Fruit fly (Drosophila melanogaster) whole organism, embryonic: ENCODE measurements around the gene Rgl.

Experiments
- BEAF-32 ChIP-seq: fragments of 200-800 bp; sonication (Bioruptor generic); optimal IDR thresholded peaks from 3 replicates; lab custom pipeline; 2017; ENCODE audit warnings: missing biosample characterization, missing genetic modification characterization, mild to moderate bottlenecking, moderate library complexity, missing genetic modification reagents
- C15 ChIP-seq: fragments of 200-800 bp; sonication (Bioruptor generic); IDR thresholded peaks from 3 replicates; pipeline ENCODE4 v1.3.6; 2022; ENCODE audit warnings: missing biosample characterization, missing genetic modification characterization
- CG10366 ChIP-seq: fragments of 200-800 bp; sonication (Bioruptor generic); IDR thresholded peaks from 2 replicates; pipeline ENCODE4 v1.3.6; 2022; ENCODE audit warnings: missing biosample characterization, missing genetic modification characterization
- CG11085 ChIP-seq: fragments of 200-800 bp; sonication (Bioruptor generic); IDR thresholded peaks from 2 replicates; pipeline ENCODE4 v1.3.6; 2022; ENCODE audit warnings: missing biosample characterization, missing genetic modification characterization
- CG11695 ChIP-seq: fragments of 200-800 bp; sonication (Bioruptor generic); IDR thresholded peaks from 3 replicates; pipeline ENCODE4 v1.3.6; 2022; ENCODE audit warnings: missing biosample characterization, missing genetic modification characterization
- CG13624 ChIP-seq: fragments of 200-800 bp; sonication (Bioruptor generic); optimal IDR thresholded peaks from 2 replicates; lab custom pipeline; 2016; ENCODE audit warnings: missing biosample characterization, missing genetic modification characterization
- CG14441 ChIP-seq: fragments of 200-800 bp; sonication (Bioruptor generic); IDR thresholded peaks from 2 replicates; pipeline ENCODE4 v1.3.6; 2022; ENCODE audit warnings: missing biosample characterization, missing genetic modification characterization
- CG15073 ChIP-seq: fragments of 200-800 bp; sonication (Bioruptor generic); optimal IDR thresholded peaks from 2 replicates; lab custom pipeline; 2016; ENCODE audit warnings: missing biosample characterization, missing genetic modification characterization
- CG17568 ChIP-seq: fragments of 200-800 bp; sonication (Bioruptor generic); optimal IDR thresholded peaks from 2 replicates; lab custom pipeline; 2018; ENCODE audit warnings: missing biosample characterization, mild to moderate bottlenecking, missing genetic modification characterization, moderate library complexity
- CG2199 ChIP-seq: fragments of 200-800 bp; sonication (Bioruptor generic); IDR thresholded peaks from 3 replicates; pipeline ENCODE4 v1.3.6; 2022; ENCODE audit warnings: missing biosample characterization, missing genetic modification characterization
- CG2678 ChIP-seq: fragments of 200-800 bp; sonication (Bioruptor generic); optimal IDR thresholded peaks from 3 replicates; lab custom pipeline; 2019; ENCODE audit warnings: missing biosample characterization, mild to moderate bottlenecking, missing genetic modification characterization, moderate library complexity
- CG2875 ChIP-seq: fragments of 200-800 bp; sonication (Bioruptor generic); optimal IDR thresholded peaks from 2 replicates; lab custom pipeline; 2017; ENCODE audit warnings: missing biosample characterization, mild to moderate bottlenecking, missing genetic modification characterization, missing genetic modification reagents
- CG31224 ChIP-seq: fragments of 200-800 bp; sonication (Bioruptor generic); IDR thresholded peaks from 2 replicates; pipeline ENCODE4 v1.3.6; 2022; ENCODE audit warnings: missing biosample characterization, missing genetic modification characterization
- CG31441 ChIP-seq: fragments of 200-800 bp; sonication (Bioruptor generic); IDR thresholded peaks from 2 replicates; pipeline ENCODE4 v1.3.6; 2022; ENCODE audit warnings: missing biosample characterization, missing genetic modification characterization
- CG3407 ChIP-seq: fragments of 200-800 bp; sonication (Bioruptor generic); optimal IDR thresholded peaks from 2 replicates; lab custom pipeline; 2018; ENCODE audit warnings: missing biosample characterization, mild to moderate bottlenecking, missing genetic modification characterization
- CG34422 ChIP-seq: fragments of 200-800 bp; sonication (Bioruptor generic); IDR thresholded peaks from 3 replicates; pipeline ENCODE4 v1.3.6; 2022; ENCODE audit warnings: missing biosample characterization, missing genetic modification characterization
- CG3726 ChIP-seq: fragments of 200-800 bp; sonication (Bioruptor generic); IDR thresholded peaks from 3 replicates; pipeline ENCODE4, ENCODE4 v1.3.6; 2022; ENCODE audit warnings: missing biosample characterization, missing genetic modification characterization
- CG5953 ChIP-seq: fragments of 200-800 bp; sonication (Bioruptor generic); IDR thresholded peaks from 2 replicates; pipeline ENCODE4 v1.3.6; 2022; ENCODE audit warnings: missing biosample characterization, missing genetic modification characterization
- CG6254 ChIP-seq: fragments of 200-800 bp; sonication (Bioruptor generic); optimal IDR thresholded peaks from 3 replicates; lab custom pipeline; 2017; ENCODE audit warnings: mild to moderate bottlenecking, missing biosample characterization, missing genetic modification reagents, missing genetic modification characterization
- CG6689 ChIP-seq: fragments of 200-800 bp; sonication (Bioruptor generic); IDR thresholded peaks from 2 replicates; pipeline ENCODE4 v1.3.6; 2022; ENCODE audit warnings: missing biosample characterization, missing genetic modification characterization
- CG8924 ChIP-seq: fragments of 200-800 bp; optimal IDR thresholded peaks from 3 replicates; lab custom pipeline; 2019; ENCODE audit warnings: missing biosample characterization, mild to moderate bottlenecking, missing genetic modification characterization, moderate library complexity
- Fer2 ChIP-seq: fragments of 200-800 bp; sonication (Bioruptor generic); optimal IDR thresholded peaks from 2 replicates; lab custom pipeline; 2018; ENCODE audit warnings: missing biosample characterization, mild to moderate bottlenecking, missing genetic modification characterization, moderate library complexity
- Hand ChIP-seq: fragments of 200-800 bp; sonication (Bioruptor generic); optimal IDR thresholded peaks from 2 replicates; lab custom pipeline; 2017; ENCODE audit warnings: mild to moderate bottlenecking, missing biosample characterization, missing genetic modification reagents, missing genetic modification characterization
- Hr51 ChIP-seq, 2 experiments: fragments of 200-800 bp; sonication (Bioruptor generic); optimal IDR thresholded peaks; 2 replicates in 1 of 2; 3 replicates in 1 of 2; lab custom pipeline; 2016 to 2018; ENCODE audit warnings: missing biosample characterization in 2 of 2, missing genetic modification characterization in 2 of 2, mild to moderate bottlenecking in 1 of 2, moderate library complexity in 1 of 2
- Myb ChIP-seq: fragments of 200-800 bp; sonication (Bioruptor generic); optimal IDR thresholded peaks from 2 replicates; lab custom pipeline; 2016; ENCODE audit warnings: missing biosample characterization, missing genetic modification characterization
- NC2β ChIP-seq: fragments of 200-800 bp; sonication (Bioruptor generic); optimal IDR thresholded peaks from 2 replicates; lab custom pipeline; 2016; ENCODE audit warnings: missing biosample characterization, missing genetic modification characterization
- Trl ChIP-seq, 3 experiments: fragments of >200 bp in 2 of 3; fragments of 200-800 bp in 1 of 3; sonication (Bioruptor generic) in 1 of 3; optimal IDR thresholded peaks; 2 replicates in 1 of 3; 3 replicates in 2 of 3; lab custom pipeline; 2016 to 2017; ENCODE audit warnings: missing biosample characterization in 1 of 3, missing genetic modification characterization in 1 of 3
- az2 ChIP-seq: fragments of 200-800 bp; sonication (Bioruptor generic); optimal IDR thresholded peaks from 3 replicates; lab custom pipeline; 2016; ENCODE audit warnings: missing biosample characterization, missing genetic modification characterization
- bbx ChIP-seq: fragments of 200-800 bp; sonication (Bioruptor generic); IDR thresholded peaks from 2 replicates; pipeline ENCODE4 v1.3.6; 2022; ENCODE audit warnings: missing biosample characterization, missing genetic modification characterization; ENCODE audit not compliant: partially characterized antibody
- ci ChIP-seq: fragments of 200-800 bp; sonication (Bioruptor generic); IDR thresholded peaks from 3 replicates; pipeline ENCODE4 v1.3.6; 2022; ENCODE audit warnings: missing biosample characterization, missing genetic modification characterization
- da ChIP-seq: fragments of 200-800 bp; sonication (Bioruptor generic); optimal IDR thresholded peaks from 2 replicates; lab custom pipeline; 2016; ENCODE audit warnings: missing biosample characterization, missing genetic modification characterization
- dmrt11E ChIP-seq: fragments of 200-800 bp; sonication (Bioruptor generic); optimal IDR thresholded peaks from 3 replicates; lab custom pipeline; 2018; ENCODE audit warnings: missing biosample characterization, mild to moderate bottlenecking, missing genetic modification characterization, moderate library complexity
- dpn ChIP-seq, 2 experiments: fragments of 200-800 bp; sonication (Bioruptor generic); optimal IDR thresholded peaks; 3 replicates each; lab custom pipeline; 2016; ENCODE audit warnings: missing biosample characterization in 2 of 2, missing genetic modification characterization in 2 of 2
- fd3F ChIP-seq: fragments of 200-800 bp; sonication (Bioruptor generic); optimal IDR thresholded peaks from 2 replicates; lab custom pipeline; 2018; ENCODE audit warnings: missing biosample characterization, mild to moderate bottlenecking, missing genetic modification characterization, moderate library complexity
- gem ChIP-seq: fragments of 200-800 bp; sonication (Bioruptor generic); optimal IDR thresholded peaks from 2 replicates; lab custom pipeline; 2019; ENCODE audit warnings: missing biosample characterization, mild to moderate bottlenecking, missing genetic modification characterization, moderate library complexity
- grau ChIP-seq: fragments of 200-800 bp; optimal IDR thresholded peaks from 3 replicates; lab custom pipeline; 2019; ENCODE audit warnings: missing biosample characterization, mild to moderate bottlenecking, missing genetic modification characterization, moderate library complexity
- hb ChIP-seq: fragments of 200-800 bp; sonication (Bioruptor generic); IDR thresholded peaks from 3 replicates; pipeline ENCODE4 v1.3.6; 2022; ENCODE audit warnings: missing biosample characterization, missing genetic modification characterization; ENCODE audit not compliant: partially characterized antibody
- hkb ChIP-seq, 2 experiments: fragments of 200-800 bp in 1 of 2; fragments of >200 bp in 1 of 2; sonication (Bioruptor generic) in 1 of 2; IDR thresholded peaks in 1 of 2; optimal IDR thresholded peaks in 1 of 2; 2 replicates each; pipeline versions ENCODE4 v1.3.6 to Lab custom; 2017 to 2022; ENCODE audit warnings: missing biosample characterization in 1 of 2, missing genetic modification characterization in 1 of 2
- ind ChIP-seq: fragments of 200-800 bp; sonication (Bioruptor generic); optimal IDR thresholded peaks from 3 replicates; lab custom pipeline; 2016; ENCODE audit warnings: missing biosample characterization, missing genetic modification characterization
- inv ChIP-seq: fragments of 200-800 bp; sonication (Bioruptor generic); IDR thresholded peaks from 2 replicates; pipeline ENCODE4 v1.3.6; 2022; ENCODE audit warnings: missing biosample characterization, missing genetic modification characterization; ENCODE audit not compliant: partially characterized antibody
- klu ChIP-seq: fragments of 200-800 bp; sonication (Bioruptor generic); IDR thresholded peaks from 2 replicates; pipeline ENCODE4 v1.3.6; 2022; ENCODE audit warnings: missing biosample characterization, missing genetic modification characterization
- luna ChIP-seq: fragments of 200-800 bp; sonication (Bioruptor generic); optimal IDR thresholded peaks from 2 replicates; lab custom pipeline; 2016; ENCODE audit warnings: missing biosample characterization, missing genetic modification characterization
- mam ChIP-seq: fragments of 200-800 bp; sonication (Bioruptor generic); optimal IDR thresholded peaks from 3 replicates; lab custom pipeline; 2016; ENCODE audit warnings: missing biosample characterization, missing genetic modification characterization
- p53 ChIP-seq: fragments of 200-800 bp; sonication (Bioruptor generic); optimal IDR thresholded peaks from 2 replicates; lab custom pipeline; 2016; ENCODE audit warnings: missing biosample characterization, missing genetic modification characterization
- ro ChIP-seq: fragments of 200-800 bp; sonication (Bioruptor generic); IDR thresholded peaks from 2 replicates; pipeline ENCODE4 v1.3.6; 2022; ENCODE audit warnings: missing biosample characterization, missing genetic modification characterization
- run ChIP-seq: fragments of 200-800 bp; sonication (Bioruptor generic); optimal IDR thresholded peaks from 3 replicates; lab custom pipeline; 2018; ENCODE audit warnings: missing biosample characterization, mild to moderate bottlenecking, missing genetic modification characterization
- sim ChIP-seq: fragments of 200-800 bp; sonication (Bioruptor generic); IDR thresholded peaks from 2 replicates; pipeline ENCODE4 v1.3.6; 2022; ENCODE audit warnings: missing biosample characterization, missing genetic modification characterization
- tna ChIP-seq: fragments of 200-800 bp; sonication (Bioruptor generic); IDR thresholded peaks from 2 replicates; pipeline ENCODE4 v1.3.6; 2022; ENCODE audit warnings: missing biosample characterization, missing genetic modification characterization; ENCODE audit not compliant: partially characterized antibody
- usp ChIP-seq: fragments of >200 bp; optimal IDR thresholded peaks from 2 replicates; lab custom pipeline; 2017; ENCODE audit warnings: missing biosample characterization, missing genetic modification characterization
- wdn ChIP-seq: fragments of 200-800 bp; sonication (Bioruptor generic); IDR thresholded peaks from 2 replicates; pipeline ENCODE4 v1.3.6; 2022; ENCODE audit warnings: missing biosample characterization, missing genetic modification characterization

The Rgl gene

DNA sequence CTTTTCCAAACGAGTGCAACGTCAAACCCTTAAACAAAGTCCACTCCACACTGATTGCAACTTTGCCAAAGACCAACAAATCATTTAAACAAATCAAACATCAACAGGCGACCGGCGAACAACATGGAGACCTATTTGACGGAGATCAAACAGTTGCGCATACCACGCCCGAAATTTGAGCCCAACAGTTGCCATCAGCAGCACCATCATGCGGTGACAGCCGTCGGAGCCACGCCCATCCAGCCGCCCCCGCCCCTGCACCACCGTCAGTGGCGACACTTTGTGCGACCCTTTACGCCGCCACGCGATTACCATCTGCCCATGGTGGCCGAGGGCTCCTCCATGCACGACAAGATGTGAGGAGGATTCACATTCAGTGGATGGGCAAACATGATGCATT, 42.6 kb downstream of the Rgl start (continued):
- TF ChIP-seq CG11085: no peak
- TF ChIP-seq CG14441 (GFP tag; lab: Robert Waterston, UW): 0 out of 2 replicates have a peak, but pooled peaks have one; percentile 19
- TF ChIP-seq ci (GFP tag; lab: Robert Waterston, UW): peak; percentile 39; the same call in 1 of the 3 replicates
- TF ChIP-seq az2 (GFP tag; lab: Kevin White, UChicago): no peak
- no peak for TF ChIP-seq run (tag; lab: Kevin White, UChicago)
- no peak for TF ChIP-seq Fer2 (tag; lab: Kevin White, UChicago)
- TF ChIP-seq klu: 0 out of 2 replicates have a peak, but pooled peaks have one; percentile 22
- TF ChIP-seq hkb (optimal IDR thresholded peaks at IDR 0.05; lab: Kevin White, UChicago): no peak
- TF ChIP-seq hkb (GFP tag; IDR thresholded peaks at IDR 0.05; lab: Robert Waterston, UW): 0 out of 2 replicates have a peak, but pooled peaks have one; percentile 23
- no peak for TF ChIP-seq hb (GFP tag; lab: Robert Waterston, UW)
- no peak for TF ChIP-seq luna (GFP tag; lab: Kevin White, UChicago)
- no peak for TF ChIP-seq p53 (GFP tag; lab: Kevin White, UChicago)
- TF ChIP-seq CG5953 (GFP tag; lab: Robert Waterston, UW): no peak
- no peak for TF ChIP-seq Myb
- 0 out of 2 replicates have a peak, but pooled peaks have one; percentile 25 for TF ChIP-seq sim (GFP tag; lab: Robert Waterston, UW)
- TF ChIP-seq gem (tag; lab: Kevin White, UChicago): no peak
- no peak for TF ChIP-seq fd3F (GFP tag; lab: Kevin White, UChicago)
- no peak for TF ChIP-seq CG11695 (GFP tag; lab: Robert Waterston, UW)
- no peak for TF ChIP-seq Hand (GFP tag; lab: Kevin White, UChicago)
- peak; percentile 12 for TF ChIP-seq CG6254 (GFP tag; lab: Kevin White, UChicago)
- TF ChIP-seq grau (tag; lab: Kevin White, UChicago): no peak
- TF ChIP-seq CG2678: no peak
- TF ChIP-seq CG31441 (GFP tag; lab: Robert Waterston, UW): no peak
- TF ChIP-seq C15 (GFP tag; lab: Robert Waterston, UW): no peak
- TF ChIP-seq bbx (GFP tag; lab: Robert Waterston, UW): no peak
- TF ChIP-seq CG15073: no peak
- TF ChIP-seq inv (GFP tag; lab: Robert Waterston, UW): no peak
- no peak for TF ChIP-seq Hr51 (GFP tag; optimal IDR thresholded peaks at IDR 0.05; lab: Kevin White, UChicago)
- no peak for TF ChIP-seq CG17568 (GFP tag; lab: Kevin White, UChicago)
- no peak for TF ChIP-seq BEAF-32
- no peak for TF ChIP-seq CG3726 (GFP tag; lab: Robert Waterston, UW)
- TF ChIP-seq CG13624 (GFP tag; lab: Kevin White, UChicago): no peak
- no peak for TF ChIP-seq CG34422 (GFP tag; lab: Robert Waterston, UW)
- no peak for TF ChIP-seq tna
- no peak for TF ChIP-seq CG6689 (GFP tag; lab: Robert Waterston, UW)
- TF ChIP-seq Trl (optimal IDR thresholded peaks at IDR 0.05; lab: Kevin White, UChicago): no peak
- no peak for TF ChIP-seq Trl (GFP tag; optimal IDR thresholded peaks at IDR 0.05; lab: Kevin White, UChicago)
- TF ChIP-seq CG2875 (GFP tag; lab: Kevin White, UChicago): peak; percentile 14
- TF ChIP-seq dpn (GFP tag; optimal IDR thresholded peaks at IDR 0.05; lab: Kevin White, UChicago): no peak
- no peak for TF ChIP-seq da (GFP tag; lab: Kevin White, UChicago)
- no peak for TF ChIP-seq wdn
- no peak for TF ChIP-seq ind (GFP tag; lab: Kevin White, UChicago)
- peak; percentile 1 for TF ChIP-seq CG8924
- peak; percentile 80; the same call in 1 of the 3 replicates for TF ChIP-seq CG2199 (GFP tag; lab: Robert Waterston, UW)
- peak; percentile 4 for TF ChIP-seq CG3407 (GFP tag; lab: Kevin White, UChicago)
- TF ChIP-seq CG10366: no peak
- TF ChIP-seq ro (GFP tag; lab: Robert Waterston, UW): no peak
- TF ChIP-seq dmrt11E (tag; lab: Kevin White, UChicago): no peak
- TF ChIP-seq mam (GFP tag; lab: Kevin White, UChicago): no peak
- TF ChIP-seq usp (GFP tag; lab: Kevin White, UChicago): no peak
- no peak for TF ChIP-seq CG31224 (GFP tag; lab: Robert Waterston, UW)
- TF ChIP-seq NC2β: no peak
